Worm (Caenorhabditis elegans) whole organism, L3 larva: ENCODE results near the gene sru-25.

ENCODE experiments used
- daf-12 ChIP-seq: fragments of 150-350 bp; optimal IDR thresholded peaks from 2 replicates; lab custom pipeline; 2014; ENCODE audit warnings: missing biosample characterization, missing genetic modification reagents, missing genetic modification characterization
- elt-3 ChIP-seq, 3 experiments: fragments of 150-350 bp in 1 of 3; sonication (generic microtip) in 2 of 3; optimal IDR thresholded peaks; 2 replicates in 2 of 3; 4 replicates in 1 of 3; lab custom pipeline; 2014 to 2017; ENCODE audit warnings: missing biosample characterization in 3 of 3, missing genetic modification characterization in 3 of 3
- lsy-12 ChIP-seq: sonication (generic microtip); optimal IDR thresholded peaks from 2 replicates; lab custom pipeline; 2016; ENCODE audit warnings: mild to moderate bottlenecking, missing genetic modification characterization, missing compliant biosample characterization
- nhr-12 ChIP-seq: fragments of 150-350 bp; optimal IDR thresholded peaks from 2 replicates; lab custom pipeline; 2014; ENCODE audit warnings: missing biosample characterization, missing genetic modification characterization
- nhr-67 ChIP-seq: fragments of 150-350 bp; optimal IDR thresholded peaks from 2 replicates; lab custom pipeline; 2014; ENCODE audit warnings: missing biosample characterization, missing genetic modification characterization

DNA sequence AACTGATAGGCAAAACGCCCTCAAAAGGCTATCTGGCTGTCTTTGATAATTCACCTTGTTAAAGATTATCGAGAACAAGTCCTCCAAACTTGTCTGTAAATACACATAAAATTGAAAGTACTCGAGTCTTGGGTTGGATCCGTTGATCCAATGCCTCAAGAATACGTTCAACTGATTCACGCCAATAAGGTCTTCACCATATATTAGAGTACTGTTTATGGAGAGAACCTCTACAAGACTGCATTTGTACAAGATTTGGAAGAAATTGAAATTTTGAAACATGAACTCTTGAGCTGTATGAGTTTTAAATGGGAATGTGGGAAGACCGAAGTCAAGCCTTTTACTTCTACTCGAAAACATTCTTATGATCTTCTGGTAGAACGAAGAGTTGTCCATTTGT, 48.8 kb upstream of the sru-25 start:
- TF ChIP-seq lsy-12 (tag; lab: Kevin White, UChicago) (no peak), daf-12 (tag; lab: Kevin White, UChicago) (no peak), nhr-67 (no peak), elt-3 (tag; optimal IDR thresholded peaks at IDR 0.05; lab: Kevin White, UChicago) (no peak), nhr-12 (tag; lab: Kevin White, UChicago) (no peak)
